Worm (Caenorhabditis elegans) whole organism, L2 larva: ENCODE measurements around the gene fbxb-13.
"Not testable (repeated sequence)": the region's sequence is repeated elsewhere in the genome, so short reads cannot be mapped to it uniquely, and the experiment has no call there.

Experiments used
- C34F6.9 ChIP-seq: fragments of 150-350 bp; optimal IDR thresholded peaks from 2 replicates; lab custom pipeline; 2014; ENCODE audit warnings: missing biosample characterization, missing genetic modification characterization
- F13H6.1 ChIP-seq: sonication (generic microtip); optimal IDR thresholded peaks from 2 replicates; lab custom pipeline; 2016; ENCODE audit warnings: missing genetic modification characterization, missing compliant biosample characterization
- R02D3.7 ChIP-seq: fragments of 150-350 bp; optimal IDR thresholded peaks from 2 replicates; lab custom pipeline; 2014; ENCODE audit warnings: missing biosample characterization, missing genetic modification characterization
- alr-1 ChIP-seq: fragments of 150-350 bp; optimal IDR thresholded peaks from 2 replicates; lab custom pipeline; 2014; ENCODE audit warnings: missing biosample characterization, missing genetic modification characterization
- aly-2 ChIP-seq: fragments of 150-350 bp; optimal IDR thresholded peaks from 2 replicates; lab custom pipeline; 2014; ENCODE audit warnings: missing biosample characterization, missing genetic modification characterization
- blmp-1 ChIP-seq: sonication (generic microtip); optimal IDR thresholded peaks from 2 replicates; lab custom pipeline; 2017; ENCODE audit warnings: missing genetic modification characterization, mild to moderate bottlenecking, missing compliant biosample characterization, antibody characterized with exemption, moderate library complexity; ENCODE audit not compliant: insufficient read depth
- ceh-82 ChIP-seq: fragments of 150-350 bp; optimal IDR thresholded peaks from 2 replicates; lab custom pipeline; 2014; ENCODE audit warnings: missing biosample characterization, missing genetic modification characterization
- crh-2 ChIP-seq: sonication (generic microtip); optimal IDR thresholded peaks from 2 replicates; lab custom pipeline; 2017; ENCODE audit warnings: missing biosample characterization, missing genetic modification characterization
- dmd-4 ChIP-seq: sonication (generic microtip); optimal IDR thresholded peaks from 2 replicates; lab custom pipeline; 2017; ENCODE audit warnings: missing biosample characterization, missing genetic modification characterization
- elt-1 ChIP-seq: fragments of 150-350 bp; optimal IDR thresholded peaks from 2 replicates; lab custom pipeline; 2014; ENCODE audit warnings: missing biosample characterization, missing genetic modification characterization
- elt-3 ChIP-seq: sonication (generic microtip); optimal IDR thresholded peaks from 2 replicates; lab custom pipeline; 2017; ENCODE audit warnings: missing biosample characterization, missing genetic modification characterization
- fos-1 ChIP-seq: fragments of 150-350 bp; optimal IDR thresholded peaks from 2 replicates; lab custom pipeline; 2014; ENCODE audit warnings: missing biosample characterization, missing genetic modification characterization
- gmeb-1 ChIP-seq: fragments of 150-350 bp; optimal IDR thresholded peaks from 2 replicates; lab custom pipeline; 2014; ENCODE audit warnings: missing biosample characterization, missing genetic modification characterization
- lin-11 ChIP-seq: fragments of 150-350 bp; sonication (generic microtip); optimal IDR thresholded peaks from 2 replicates; lab custom pipeline; 2014; ENCODE audit warnings: missing biosample characterization, missing genetic modification characterization, inconsistent platforms, mixed read lengths
- lin-13 ChIP-seq: fragments of 150-350 bp; optimal IDR thresholded peaks from 2 replicates; lab custom pipeline; 2014; ENCODE audit warnings: missing biosample characterization, missing genetic modification reagents, missing genetic modification characterization
- lin-39 ChIP-seq: fragments of 150-350 bp; optimal IDR thresholded peaks from 2 replicates; lab custom pipeline; 2014; ENCODE audit warnings: missing biosample characterization, missing genetic modification reagents, missing genetic modification characterization
- mbf-1 ChIP-seq: sonication (generic microtip); optimal IDR thresholded peaks from 2 replicates; lab custom pipeline; 2017; ENCODE audit warnings: missing biosample characterization, missing genetic modification characterization
- mdl-1 ChIP-seq, 2 experiments: fragments of 150-350 bp in 1 of 2; sonication (generic microtip) in 1 of 2; optimal IDR thresholded peaks; 2 replicates each; lab custom pipeline; 2017; ENCODE audit warnings: missing biosample characterization in 2 of 2, missing genetic modification characterization in 2 of 2
- nhr-10 ChIP-seq: sonication (generic microtip); optimal IDR thresholded peaks from 2 replicates; lab custom pipeline; 2017; ENCODE audit warnings: missing biosample characterization, missing genetic modification characterization
- nhr-11 ChIP-seq: fragments of 150-350 bp; optimal IDR thresholded peaks from 2 replicates; lab custom pipeline; 2014; ENCODE audit warnings: missing biosample characterization, missing genetic modification characterization
- nhr-12 ChIP-seq: fragments of 150-350 bp; optimal IDR thresholded peaks from 2 replicates; lab custom pipeline; 2014; ENCODE audit warnings: missing biosample characterization, missing genetic modification characterization
- nhr-129 ChIP-seq: fragments of 150-350 bp; optimal IDR thresholded peaks from 2 replicates; lab custom pipeline; 2014; ENCODE audit warnings: missing biosample characterization, missing genetic modification characterization
- nhr-21 ChIP-seq: fragments of 150-350 bp; optimal IDR thresholded peaks from 2 replicates; lab custom pipeline; 2014; ENCODE audit warnings: missing biosample characterization, missing genetic modification characterization
- nhr-23 ChIP-seq: fragments of 150-350 bp; optimal IDR thresholded peaks from 2 replicates; lab custom pipeline; 2014; ENCODE audit warnings: missing biosample characterization, missing genetic modification reagents, missing genetic modification characterization
- nhr-237 ChIP-seq: fragments of 150-350 bp; optimal IDR thresholded peaks from 2 replicates; lab custom pipeline; 2014; ENCODE audit warnings: missing biosample characterization, missing genetic modification characterization
- nhr-25 ChIP-seq: fragments of 150-350 bp; sonication (generic microtip); optimal IDR thresholded peaks from 3 replicates; lab custom pipeline; 2014; ENCODE audit warnings: missing biosample characterization, missing genetic modification characterization
- nhr-6 ChIP-seq: fragments of 150-350 bp; optimal IDR thresholded peaks from 2 replicates; lab custom pipeline; 2014; ENCODE audit warnings: missing biosample characterization, missing genetic modification characterization
- skn-1 ChIP-seq: sonication (generic microtip); optimal IDR thresholded peaks from 2 replicates; lab custom pipeline; 2017; ENCODE audit warnings: missing biosample characterization, missing genetic modification characterization
- sma-3 ChIP-seq: sonication (generic microtip); optimal IDR thresholded peaks from 2 replicates; lab custom pipeline; 2016; ENCODE audit warnings: missing genetic modification reagents, missing genetic modification characterization, missing compliant biosample characterization
- sma-9 ChIP-seq, 2 experiments: fragments of 150-350 bp in 1 of 2; sonication (generic microtip) in 1 of 2; optimal IDR thresholded peaks; 2 replicates each; lab custom pipeline; 2014 to 2016; ENCODE audit warnings: missing genetic modification characterization in 2 of 2, mild to moderate bottlenecking in 1 of 2, missing biosample characterization in 1 of 2, missing compliant biosample characterization in 1 of 2, missing genetic modification reagents in 1 of 2, moderate library complexity in 1 of 2
- snpc-4 ChIP-seq: fragments of 150-350 bp; optimal IDR thresholded peaks from 2 replicates; lab custom pipeline; 2014; ENCODE audit warnings: missing biosample characterization, missing genetic modification characterization
- unc-55 ChIP-seq: fragments of 150-350 bp; sonication (generic microtip); optimal IDR thresholded peaks from 3 replicates; lab custom pipeline; 2014; ENCODE audit warnings: missing biosample characterization, missing genetic modification reagents, missing genetic modification characterization
- ztf-1 ChIP-seq: fragments of 200-800 bp; sonication (Bioruptor generic); conservative IDR thresholded peaks from 2 replicates; pipeline ENCODE4 v1.3.6; 2022; ENCODE audit warnings: missing genetic modification characterization, missing compliant biosample characterization
- ztf-11 ChIP-seq: sonication (generic microtip); optimal IDR thresholded peaks from 2 replicates; lab custom pipeline; 2017; ENCODE audit warnings: missing biosample characterization, missing genetic modification characterization

The fbxb-13 gene

ce11 chrII:1771785-1772184 is 16.3 kb upstream of the fbxb-13 start, which contains the start of gene math-3:
Gene math-3 (plus strand): TSS chrII:1772085.
- TF ChIP-seq gmeb-1 (tag; lab: Kevin White, UChicago) (no peak), elt-1 (tag; lab: Kevin White, UChicago) (no peak), nhr-12 (tag; lab: Kevin White, UChicago) (no peak), sma-9 (GFP tag; optimal IDR thresholded peaks at IDR 0.05; lab: Kevin White, UChicago) (no peak), sma-9 (tag; optimal IDR thresholded peaks at IDR 0.05; lab: Kevin White, UChicago) (no peak)
- TF ChIP-seq, all 48 proteins: peak for 0

DNA sequence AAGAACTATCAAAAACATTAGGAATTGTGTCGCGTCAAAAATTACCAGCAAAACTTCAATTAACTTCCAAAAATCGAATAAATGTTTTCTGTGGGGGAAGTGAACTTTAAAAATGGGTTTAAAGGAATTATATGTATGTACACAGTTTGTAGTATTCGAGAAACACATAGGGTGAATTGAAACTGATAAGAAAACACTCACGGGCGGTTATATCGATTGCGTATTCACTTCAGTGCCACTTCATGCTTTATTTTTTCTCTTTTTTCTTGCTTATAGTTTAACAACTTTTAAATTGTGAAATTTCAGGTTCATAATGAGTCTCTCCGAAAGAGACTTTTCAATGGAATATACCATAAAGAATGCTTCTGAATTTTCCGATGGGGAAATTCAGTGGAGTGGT is 12.8 kb upstream of the fbxb-13 start, which contains the start of gene F36H5.14:
Gene F36H5.14 (plus strand): TSS at position 301 of the 400 bp plus-strand sequence.
- not testable (repeated sequence) for TF ChIP-seq C34F6.9, ceh-82, nhr-129 (tag; lab: Kevin White, UChicago)
- TF ChIP-seq, all 48 proteins: peak for 0; not testable (repeated sequence) for 48

- no peak for TF ChIP-seq ztf-1 (GFP tag; lab: Robert Waterston, UW)
- TF ChIP-seq nhr-25 (tag; lab: Kevin White, UChicago), result no peak
- TF ChIP-seq nhr-11, result no peak
- no peak for TF ChIP-seq nhr-21
- TF ChIP-seq elt-3 (tag; lab: Kevin White, UChicago), result no peak
- no peak for TF ChIP-seq alr-1
- no peak for TF ChIP-seq R02D3.7
- TF ChIP-seq snpc-4 (tag; lab: Kevin White, UChicago), result no peak
- TF ChIP-seq F13H6.1 (tag; lab: Kevin White, UChicago), result no peak
- TF ChIP-seq lin-39, result no peak
These were observed 5.6 kb upstream of the fbxb-13 start, which contains the start of gene math-4 for ce11 chrII:1782474-1782873. Gene math-4 (minus strand): TSS chrII:1782574.

DNA sequence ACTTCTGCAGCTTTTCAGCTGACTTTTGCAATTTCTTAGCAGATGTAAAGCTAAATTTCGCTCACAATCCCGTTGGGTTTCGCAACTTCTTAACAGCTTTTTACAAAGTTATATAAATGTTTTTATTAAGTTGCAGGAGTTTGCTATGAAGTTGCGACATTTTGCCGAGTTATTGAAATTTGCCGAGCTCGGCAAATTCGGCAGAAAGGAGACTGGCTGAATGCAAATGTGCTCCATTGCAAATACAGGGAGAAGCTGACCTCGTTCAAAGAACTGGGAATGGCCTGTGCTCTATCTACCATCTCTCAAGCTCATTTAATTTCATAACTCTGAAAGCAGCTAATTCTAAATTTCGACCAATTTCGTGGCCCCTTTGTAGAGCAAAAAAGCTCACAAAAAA is 3.3 kb upstream of the fbxb-13 start, which contains the start of gene C08F1.11:
Gene C08F1.11 (minus strand): TSS at position 101 of the 400 bp plus-strand sequence.
- no peak for TF ChIP-seq mbf-1 (tag; lab: Kevin White, UChicago)
- no peak for TF ChIP-seq ztf-11
- no peak for TF ChIP-seq sma-3 (GFP tag; lab: Kevin White, UChicago)
- no peak for TF ChIP-seq gmeb-1 (tag; lab: Kevin White, UChicago)
- TF ChIP-seq unc-55 (GFP tag; lab: Kevin White, UChicago), result no peak
- TF ChIP-seq nhr-11, result no peak
- no peak for TF ChIP-seq R02D3.7
- TF ChIP-seq mdl-1 (tag; optimal IDR thresholded peaks at IDR 0.05; lab: Kevin White, UChicago), result no peak
- TF ChIP-seq ztf-1 (GFP tag; lab: Robert Waterston, UW), result no peak
- no peak for TF ChIP-seq lin-39
- no peak for TF ChIP-seq fos-1
- TF ChIP-seq C34F6.9 (tag; lab: Kevin White, UChicago), result no peak

ce11 chrII:1786209-1786608 is 1.9 kb upstream of the fbxb-13 start, which contains the start of gene C08F1.10:
Gene C08F1.10 (minus strand): TSS chrII:1786309.
- no peak for TF ChIP-seq crh-2 (tag; lab: Kevin White, UChicago)
- TF ChIP-seq lin-11, result no peak
- no peak for TF ChIP-seq mdl-1 (tag; optimal IDR thresholded peaks at IDR 0.05; lab: Kevin White, UChicago)
- TF ChIP-seq nhr-12 (tag; lab: Kevin White, UChicago), result no peak
- no peak for TF ChIP-seq lin-13
- TF ChIP-seq sma-9 (GFP tag; optimal IDR thresholded peaks at IDR 0.05; lab: Kevin White, UChicago), result no peak
- TF ChIP-seq sma-9 (tag; optimal IDR thresholded peaks at IDR 0.05; lab: Kevin White, UChicago), result no peak

ce11 chrII:1787208-1787607 is 869 bp upstream of the fbxb-13 start:
- TF ChIP-seq sma-9 (GFP tag; optimal IDR thresholded peaks at IDR 0.05; lab: Kevin White, UChicago), result no peak
- TF ChIP-seq sma-9 (tag; optimal IDR thresholded peaks at IDR 0.05; lab: Kevin White, UChicago), result no peak
- no peak for TF ChIP-seq nhr-6 (tag; lab: Kevin White, UChicago)

- TF ChIP-seq nhr-23 (tag; lab: Kevin White, UChicago) (no peak), sma-9 (GFP tag; optimal IDR thresholded peaks at IDR 0.05; lab: Kevin White, UChicago) (no peak), sma-9 (tag; optimal IDR thresholded peaks at IDR 0.05; lab: Kevin White, UChicago) (no peak), blmp-1 (no peak), ztf-11 (no peak), skn-1 (tag; lab: Kevin White, UChicago) (no peak), nhr-21 (no peak), aly-2 (tag; lab: Kevin White, UChicago) (no peak), nhr-11 (no peak), F13H6.1 (tag; lab: Kevin White, UChicago) (no peak), dmd-4 (tag; lab: Kevin White, UChicago) (no peak), alr-1 (no peak), nhr-25 (tag; lab: Kevin White, UChicago) (no peak), elt-1 (tag; lab: Kevin White, UChicago) (no peak), nhr-237 (tag; lab: Kevin White, UChicago) (no peak), nhr-10 (tag; lab: Kevin White, UChicago) (no peak), sma-3 (GFP tag; lab: Kevin White, UChicago) (no peak)
These were observed 18.3 kb downstream of the fbxb-13 start, which contains the start of gene C08F1.12 for ce11 chrII:1806358-1806757. Gene C08F1.12 (minus strand): TSS chrII:1806458.
